Worm (Caenorhabditis elegans): ENCODE results near the gene rdl-1.
A peak's percentile ranks its signal among the peaks of the same experiment; 100 is the strongest.

Gene rdl-1

ce11 chrIV:7800338-7800737 lies 30.3 kb upstream of the rdl-1 start:
- no peak for TF ChIP-seq hmg-4 (GFP tag; optimal IDR thresholded peaks at IDR 0.05)
- no peak for TF ChIP-seq scrt-1 (GFP tag; IDR thresholded peaks at IDR 0.05)
- no peak for TF ChIP-seq hnd-1 (tag; optimal IDR thresholded peaks at IDR 0.05)
- no peak for TF ChIP-seq aly-1 (tag; optimal IDR thresholded peaks at IDR 0.05)
- TF ChIP-seq ets-7 (tag; optimal IDR thresholded peaks at IDR 0.05), result no peak
- TF ChIP-seq hmbx-1 (tag; optimal IDR thresholded peaks at IDR 0.05), result no peak
- no peak for TF ChIP-seq F13C5.2 (tag; optimal IDR thresholded peaks at IDR 0.05)
- no peak for TF ChIP-seq ama-1 (optimal IDR thresholded peaks at IDR 0.05)
- TF ChIP-seq tbx-37 (GFP tag; conservative IDR thresholded peaks at IDR 0.05), result no peak
- TF ChIP-seq B0310.2 (tag; optimal IDR thresholded peaks at IDR 0.05), result no peak
- TF ChIP-seq ceh-36 (tag; optimal IDR thresholded peaks at IDR 0.05), result no peak
- TF ChIP-seq tbx-11 (GFP tag; IDR thresholded peaks at IDR 0.05), result no peak
- no peak for TF ChIP-seq flt-1 (GFP tag; IDR thresholded peaks at IDR 0.05)
- no peak for TF ChIP-seq tra-4 (tag; optimal IDR thresholded peaks at IDR 0.05)

ce11 chrIV:7796432-7797113 lies 26.5 kb upstream of the rdl-1 start, which contains the start of gene sgo-1:
Gene sgo-1 (minus strand): TSS chrIV:7796482.
- TF ChIP-seq hmbx-1 (tag; optimal IDR thresholded peaks at IDR 0.05) (no peak), B0310.2 (tag; optimal IDR thresholded peaks at IDR 0.05) (no peak), hmg-4 (GFP tag; optimal IDR thresholded peaks at IDR 0.05) (no peak), ceh-36 (tag; optimal IDR thresholded peaks at IDR 0.05) (no peak), F13C5.2 (tag; optimal IDR thresholded peaks at IDR 0.05) (no peak), sea-1 (GFP tag; conservative IDR thresholded peaks at IDR 0.05) (no peak), ama-1 (optimal IDR thresholded peaks at IDR 0.05) (no peak), tra-4 (tag; optimal IDR thresholded peaks at IDR 0.05) (no peak), pes-1 (GFP tag; IDR thresholded peaks at IDR 0.05) (no peak)

ce11 chrIV:7794709-7795108 lies 24.6 kb upstream of the rdl-1 start, which contains the start of gene ntp-1:
Gene ntp-1 (minus strand): TSS chrIV:7794809.
- no peak for TF ChIP-seq F13C5.2 (tag; optimal IDR thresholded peaks at IDR 0.05)
- TF ChIP-seq tra-4 (tag; optimal IDR thresholded peaks at IDR 0.05), result no peak
- TF ChIP-seq tbx-11 (GFP tag; IDR thresholded peaks at IDR 0.05), result no peak
- TF ChIP-seq flt-1 (GFP tag; IDR thresholded peaks at IDR 0.05), result no peak
- TF ChIP-seq ceh-36 (tag; optimal IDR thresholded peaks at IDR 0.05), result no peak
- no peak for TF ChIP-seq ceh-13 (GFP tag; optimal IDR thresholded peaks at IDR 0.05)
- no peak for TF ChIP-seq tbx-37 (GFP tag; conservative IDR thresholded peaks at IDR 0.05)
- TF ChIP-seq B0310.2 (tag; optimal IDR thresholded peaks at IDR 0.05), result no peak
- no peak for TF ChIP-seq hmg-4 (GFP tag; optimal IDR thresholded peaks at IDR 0.05)
- TF ChIP-seq ets-7 (tag; optimal IDR thresholded peaks at IDR 0.05), result no peak

ce11 chrIV:7791821-7792446 lies 21.9 kb upstream of the rdl-1 start, which contains the start of gene C33H5.13:
Gene C33H5.13 (minus strand): TSS chrIV:7792263.
- TF ChIP-seq tbx-37 (GFP tag; conservative IDR thresholded peaks at IDR 0.05) (no peak), aly-1 (tag; optimal IDR thresholded peaks at IDR 0.05) (no peak), flt-1 (GFP tag; IDR thresholded peaks at IDR 0.05) (no peak), sea-1 (GFP tag; conservative IDR thresholded peaks at IDR 0.05) (no peak), ceh-13 (GFP tag; optimal IDR thresholded peaks at IDR 0.05) (no peak), hmbx-1 (tag; optimal IDR thresholded peaks at IDR 0.05) (no peak), tbx-11 (GFP tag; IDR thresholded peaks at IDR 0.05) (no peak), ceh-36 (tag; optimal IDR thresholded peaks at IDR 0.05) (no peak), F13C5.2 (tag; optimal IDR thresholded peaks at IDR 0.05) (no peak), hmg-4 (GFP tag; optimal IDR thresholded peaks at IDR 0.05) (no peak), ama-1 (optimal IDR thresholded peaks at IDR 0.05) (no peak), hnd-1 (tag; optimal IDR thresholded peaks at IDR 0.05) (no peak), pes-1 (GFP tag; IDR thresholded peaks at IDR 0.05) (no peak)

ce11 chrIV:7790801-7791588 lies 20.9 kb upstream of the rdl-1 start, which contains the start of gene rsp-6:
Gene rsp-6 (minus strand): TSS chrIV:7791229.
- TF ChIP-seq tra-4 (tag; optimal IDR thresholded peaks at IDR 0.05) (no peak), ama-1 (optimal IDR thresholded peaks at IDR 0.05) (peak; percentile 41), hmg-4 (GFP tag; optimal IDR thresholded peaks at IDR 0.05) (no peak), F13C5.2 (tag; optimal IDR thresholded peaks at IDR 0.05) (peak; percentile 84)

- TF ChIP-seq pes-1 (GFP tag; IDR thresholded peaks at IDR 0.05), result no peak
- TF ChIP-seq ama-1 (optimal IDR thresholded peaks at IDR 0.05), result peak; percentile 67
- TF ChIP-seq flt-1 (GFP tag; IDR thresholded peaks at IDR 0.05), result no peak
- no peak for TF ChIP-seq F13C5.2 (tag; optimal IDR thresholded peaks at IDR 0.05)
These were observed 20.2 kb upstream of the rdl-1 start for ce11 chrIV:7790151-7790691.

- TF ChIP-seq sea-1 (GFP tag; conservative IDR thresholded peaks at IDR 0.05) (0 out of 2 replicates have a peak, but pooled peaks have one; percentile 21), scrt-1 (GFP tag; IDR thresholded peaks at IDR 0.05) (no peak), ama-1 (optimal IDR thresholded peaks at IDR 0.05) (peak; percentile 67), ets-7 (tag; optimal IDR thresholded peaks at IDR 0.05) (no peak), tbx-11 (GFP tag; IDR thresholded peaks at IDR 0.05) (no peak)
These were observed 19.5 kb upstream of the rdl-1 start, which contains the start of gene imp-3 for ce11 chrIV:7789521-7789949. Gene imp-3 (minus strand): TSS chrIV:7789613.
